Fruit fly (Drosophila melanogaster) whole organism, embryonic: ENCODE results near the gene RfC4.

Experiments used
- ATbp ChIP-seq: fragments of 200-800 bp; sonication (Bioruptor generic); optimal IDR thresholded peaks from 2 replicates; lab custom pipeline; 2017; ENCODE audit warnings: missing biosample characterization, mild to moderate bottlenecking, missing genetic modification characterization, missing genetic modification reagents
- CG10267 ChIP-seq: fragments of 200-800 bp; sonication (Bioruptor generic); optimal IDR thresholded peaks from 2 replicates; lab custom pipeline; 2018; ENCODE audit warnings: missing biosample characterization, mild to moderate bottlenecking, missing genetic modification characterization, moderate library complexity
- CG10321 ChIP-seq: fragments of 200-800 bp; sonication (Bioruptor generic); IDR thresholded peaks from 2 replicates; pipeline ENCODE4 v1.3.6; 2022; ENCODE audit warnings: missing biosample characterization, missing genetic modification characterization
- CG10565 ChIP-seq: fragments of 200-800 bp; sonication (Bioruptor generic); optimal IDR thresholded peaks from 3 replicates; lab custom pipeline; 2016; ENCODE audit warnings: missing biosample characterization, mild to moderate bottlenecking, missing genetic modification characterization
- CG16815 ChIP-seq: fragments of 200-800 bp; sonication (Bioruptor generic); optimal IDR thresholded peaks from 3 replicates; lab custom pipeline; 2017; ENCODE audit warnings: missing biosample characterization, mild to moderate bottlenecking, missing genetic modification characterization
- CG1832 ChIP-seq: fragments of 200-800 bp; sonication (Bioruptor generic); optimal IDR thresholded peaks from 2 replicates; lab custom pipeline; 2017; ENCODE audit warnings: missing biosample characterization, mild to moderate bottlenecking, missing genetic modification characterization, inconsistent platforms
- CG2199 ChIP-seq: fragments of 200-800 bp; sonication (Bioruptor generic); IDR thresholded peaks from 3 replicates; pipeline ENCODE4 v1.3.6; 2022; ENCODE audit warnings: missing biosample characterization, missing genetic modification characterization
- CG30020 ChIP-seq: fragments of 200-800 bp; optimal IDR thresholded peaks from 2 replicates; lab custom pipeline; 2019; ENCODE audit warnings: missing biosample characterization, mild to moderate bottlenecking, missing genetic modification characterization, moderate library complexity
- CG32767 ChIP-seq: fragments of 200-800 bp; sonication (Bioruptor generic); IDR thresholded peaks from 2 replicates; pipeline ENCODE4 v1.3.6; 2022; ENCODE audit warnings: missing biosample characterization, missing genetic modification characterization
- CG3847 ChIP-seq: fragments of 200-800 bp; sonication (Bioruptor generic); IDR thresholded peaks from 2 replicates; pipeline ENCODE4 v1.3.6; 2022; ENCODE audit warnings: missing biosample characterization, missing genetic modification characterization
- CG3995 ChIP-seq: fragments of 200-800 bp; sonication (Bioruptor generic); optimal IDR thresholded peaks from 3 replicates; lab custom pipeline; 2016; ENCODE audit warnings: missing biosample characterization, missing genetic modification characterization
- CG4707 ChIP-seq: fragments of 200-800 bp; sonication (Bioruptor generic); optimal IDR thresholded peaks from 2 replicates; lab custom pipeline; 2018; ENCODE audit warnings: missing biosample characterization, mild to moderate bottlenecking, missing genetic modification characterization, moderate library complexity
- CG7786 ChIP-seq: fragments of 200-800 bp; sonication (Bioruptor generic); optimal IDR thresholded peaks from 2 replicates; lab custom pipeline; 2016; ENCODE audit warnings: missing biosample characterization, missing genetic modification characterization
- CG7839 ChIP-seq: fragments of 200-800 bp; sonication (Bioruptor generic); optimal IDR thresholded peaks from 3 replicates; lab custom pipeline; 2018; ENCODE audit warnings: missing biosample characterization, mild to moderate bottlenecking, missing genetic modification characterization, moderate library complexity
- CkIIα-i1 ChIP-seq: fragments of 200-800 bp; sonication (Bioruptor generic); IDR thresholded peaks from 2 replicates; pipeline ENCODE4 v1.3.6; 2022; ENCODE audit warnings: missing biosample characterization, missing genetic modification characterization
- Doc2 ChIP-seq: fragments of 200-800 bp; sonication (Bioruptor generic); IDR thresholded peaks from 2 replicates; pipeline ENCODE4 v1.3.6; 2022; ENCODE audit warnings: missing biosample characterization, missing genetic modification characterization
- Dp ChIP-seq: fragments of 200-800 bp; sonication (Bioruptor generic); optimal IDR thresholded peaks from 2 replicates; lab custom pipeline; 2018; ENCODE audit warnings: missing biosample characterization, mild to moderate bottlenecking, missing genetic modification characterization, moderate library complexity
- E2f2 ChIP-seq: fragments of 200-800 bp; sonication (Bioruptor generic); IDR thresholded peaks from 2 replicates; pipeline ENCODE4 v1.3.6; 2022; ENCODE audit warnings: missing biosample characterization, missing genetic modification characterization
- Hr39 ChIP-seq: fragments of >200 bp; optimal IDR thresholded peaks from 2 replicates; lab custom pipeline; 2017
- Kr ChIP-seq: fragments of 200-800 bp; sonication (Bioruptor generic); optimal IDR thresholded peaks from 2 replicates; lab custom pipeline; 2017; ENCODE audit warnings: missing biosample characterization, mild to moderate bottlenecking, missing genetic modification characterization
- Lpt ChIP-seq: fragments of >200 bp; optimal IDR thresholded peaks from 2 replicates; lab custom pipeline; 2018; ENCODE audit warnings: missing biosample characterization, missing genetic modification characterization
- MTF-1 ChIP-seq: fragments of 200-800 bp; sonication (Bioruptor generic); optimal IDR thresholded peaks from 2 replicates; lab custom pipeline; 2018; ENCODE audit warnings: missing biosample characterization, mild to moderate bottlenecking, missing genetic modification characterization, borderline replicate concordance
- Meics ChIP-seq: fragments of 200-800 bp; sonication (Bioruptor generic); optimal IDR thresholded peaks from 2 replicates; lab custom pipeline; 2017; ENCODE audit warnings: missing biosample characterization, mild to moderate bottlenecking, missing genetic modification characterization
- NfI ChIP-seq: fragments of 200-800 bp; sonication (Bioruptor generic); optimal IDR thresholded peaks from 3 replicates; lab custom pipeline; 2018; ENCODE audit warnings: missing biosample characterization, mild to moderate bottlenecking, missing genetic modification characterization, moderate library complexity
- Oaz ChIP-seq: fragments of 200-800 bp; sonication (Bioruptor generic); IDR thresholded peaks from 2 replicates; pipeline ENCODE4 v1.3.6; 2022; ENCODE audit warnings: missing biosample characterization, missing genetic modification characterization
- Sox102F ChIP-seq: fragments of 200-800 bp; sonication (Bioruptor generic); optimal IDR thresholded peaks from 2 replicates; lab custom pipeline; 2018; ENCODE audit warnings: missing biosample characterization, mild to moderate bottlenecking, missing genetic modification characterization, moderate library complexity
- Sry-δ ChIP-seq: fragments of 200-800 bp; sonication (Bioruptor generic); optimal IDR thresholded peaks from 2 replicates; lab custom pipeline; 2016; ENCODE audit warnings: missing biosample characterization, missing genetic modification characterization
- Stat92E ChIP-seq, 3 experiments: fragments of >200 bp in 2 of 3; fragments of 200-800 bp in 1 of 3; sonication (Bioruptor generic) in 1 of 3; optimal IDR thresholded peaks; 2 replicates each; lab custom pipeline; 2017 to 2019; ENCODE audit warnings: missing biosample characterization in 3 of 3, missing genetic modification characterization in 3 of 3, mild to moderate bottlenecking in 1 of 3, moderate library complexity in 1 of 3
- aop ChIP-seq: fragments of 200-800 bp; sonication (Bioruptor generic); IDR thresholded peaks from 2 replicates; pipeline ENCODE4 v1.3.6; 2022; ENCODE audit warnings: missing biosample characterization, missing genetic modification characterization
- ap ChIP-seq: fragments of 200-800 bp; sonication (Bioruptor generic); IDR thresholded peaks from 2 replicates; pipeline ENCODE4 v1.3.6; 2022; ENCODE audit warnings: missing biosample characterization, missing genetic modification characterization
- ash1 ChIP-seq: fragments of 200-800 bp; sonication (Bioruptor generic); optimal IDR thresholded peaks from 2 replicates; lab custom pipeline; 2018; ENCODE audit warnings: missing biosample characterization, mild to moderate bottlenecking, missing genetic modification characterization
- btn ChIP-seq: fragments of 200-800 bp; sonication (Bioruptor generic); optimal IDR thresholded peaks from 2 replicates; lab custom pipeline; 2016; ENCODE audit warnings: missing biosample characterization, missing genetic modification characterization
- cwo ChIP-seq: fragments of 200-800 bp; sonication (Bioruptor generic); optimal IDR thresholded peaks from 3 replicates; lab custom pipeline; 2017; ENCODE audit warnings: missing biosample characterization, missing genetic modification characterization, mild to moderate bottlenecking, moderate library complexity, missing genetic modification reagents
- esg ChIP-seq: fragments of 200-800 bp; sonication (Bioruptor generic); conservative IDR thresholded peaks from 2 replicates; pipeline ENCODE4 v1.3.6; 2022; ENCODE audit warnings: missing biosample characterization, missing genetic modification characterization
- eyg ChIP-seq: fragments of 200-800 bp; sonication (Bioruptor generic); optimal IDR thresholded peaks from 3 replicates; lab custom pipeline; 2016; ENCODE audit warnings: missing biosample characterization, missing genetic modification characterization
- fd96Cb ChIP-seq: fragments of 200-800 bp; sonication (Bioruptor generic); optimal IDR thresholded peaks from 2 replicates; lab custom pipeline; 2018; ENCODE audit warnings: missing biosample characterization, mild to moderate bottlenecking, missing genetic modification characterization, moderate library complexity
- gem ChIP-seq: fragments of 200-800 bp; sonication (Bioruptor generic); optimal IDR thresholded peaks from 2 replicates; lab custom pipeline; 2019; ENCODE audit warnings: missing biosample characterization, mild to moderate bottlenecking, missing genetic modification characterization, moderate library complexity
- hb ChIP-seq: fragments of 200-800 bp; sonication (Bioruptor generic); IDR thresholded peaks from 3 replicates; pipeline ENCODE4 v1.3.6; 2022; ENCODE audit warnings: missing biosample characterization, missing genetic modification characterization; ENCODE audit not compliant: partially characterized antibody
- ind ChIP-seq: fragments of 200-800 bp; sonication (Bioruptor generic); optimal IDR thresholded peaks from 3 replicates; lab custom pipeline; 2016; ENCODE audit warnings: missing biosample characterization, missing genetic modification characterization
- insv ChIP-seq, 2 experiments: fragments of 200-800 bp; sonication (Bioruptor generic); optimal IDR thresholded peaks; 3 replicates each; lab custom pipeline; 2016 to 2018; ENCODE audit warnings: missing biosample characterization in 2 of 2, missing genetic modification characterization in 2 of 2
- kay ChIP-seq: fragments of 200-800 bp; sonication (Bioruptor generic); optimal IDR thresholded peaks from 2 replicates; lab custom pipeline; 2016; ENCODE audit warnings: missing biosample characterization, missing genetic modification characterization
- lbe ChIP-seq: fragments of 200-800 bp; sonication (Bioruptor generic); optimal IDR thresholded peaks from 2 replicates; lab custom pipeline; 2016; ENCODE audit warnings: missing biosample characterization, mild to moderate bottlenecking, missing genetic modification characterization
- phol ChIP-seq: fragments of 200-800 bp; sonication (Bioruptor generic); optimal IDR thresholded peaks from 3 replicates; lab custom pipeline; 2018; ENCODE audit warnings: missing biosample characterization, mild to moderate bottlenecking, missing genetic modification characterization, moderate library complexity
- scrt ChIP-seq: fragments of 200-800 bp; sonication (Bioruptor generic); optimal IDR thresholded peaks from 2 replicates; lab custom pipeline; 2018; ENCODE audit warnings: missing biosample characterization, mild to moderate bottlenecking, missing genetic modification characterization, moderate library complexity
- seq ChIP-seq: fragments of 200-800 bp; sonication (Bioruptor generic); IDR thresholded peaks from 2 replicates; pipeline ENCODE4 v1.3.6; 2022; ENCODE audit warnings: missing biosample characterization, missing genetic modification characterization
- unpg ChIP-seq: fragments of 200-800 bp; sonication (Bioruptor generic); optimal IDR thresholded peaks from 3 replicates; lab custom pipeline; 2018; ENCODE audit warnings: missing biosample characterization, mild to moderate bottlenecking, missing genetic modification characterization, moderate library complexity
- vnd ChIP-seq: fragments of 200-800 bp; sonication (Bioruptor generic); IDR thresholded peaks from 3 replicates; pipeline ENCODE4 v1.3.6; 2022; ENCODE audit warnings: missing biosample characterization, missing genetic modification characterization; ENCODE audit not compliant: partially characterized antibody
- yki ChIP-seq: fragments of >200 bp; optimal IDR thresholded peaks from 3 replicates; lab custom pipeline; 2018
- zen ChIP-seq: fragments of 200-800 bp; sonication (Bioruptor generic); optimal IDR thresholded peaks from 3 replicates; lab custom pipeline; 2018; ENCODE audit warnings: missing biosample characterization, mild to moderate bottlenecking, missing genetic modification characterization, moderate library complexity
- zen2 ChIP-seq: fragments of 200-800 bp; sonication (Bioruptor generic); IDR thresholded peaks from 3 replicates; pipeline ENCODE4 v1.3.6; 2022; ENCODE audit warnings: missing biosample characterization, missing genetic modification characterization; ENCODE audit not compliant: partially characterized antibody

The RfC4 gene

dm6 chr3L:4102496-4103257 lies 33.2 kb downstream of the RfC4 start, which contains the start of gene CG14995 (continued):
- TF ChIP-seq scrt (GFP tag; lab: Kevin White, UChicago), result peak; percentile 52
- TF ChIP-seq CkIIα-i1, result no peak
- TF ChIP-seq CG3995 (GFP tag; lab: Kevin White, UChicago), result no peak
- TF ChIP-seq CG7839 (tag; lab: Kevin White, UChicago), result peak; percentile 4
- no peak for TF ChIP-seq Stat92E (GFP tag; optimal IDR thresholded peaks at IDR 0.05; lab: Kevin White, UChicago)
- TF ChIP-seq Kr (GFP tag; lab: Kevin White, UChicago), result no peak
- TF ChIP-seq yki, result no peak
- peak; percentile 63; the same call in 2 of the 3 replicates for TF ChIP-seq vnd (GFP tag; lab: Robert Waterston, UW)
- TF ChIP-seq kay (GFP tag; lab: Kevin White, UChicago), result no peak
- TF ChIP-seq hb (GFP tag; lab: Robert Waterston, UW), result peak; percentile 25; the same call in 2 of the 3 replicates
- no peak for TF ChIP-seq seq
- no peak; the same call in 1 of the 3 replicates for TF ChIP-seq zen2 (GFP tag; lab: Robert Waterston, UW)
- TF ChIP-seq btn, result no peak
- peak; percentile 20 for TF ChIP-seq Meics (GFP tag; lab: Kevin White, UChicago)
- TF ChIP-seq CG10565, result no peak
- TF ChIP-seq Lpt (GFP tag; lab: Kevin White, UChicago), result no peak
- no peak for TF ChIP-seq Doc2 (GFP tag; lab: Robert Waterston, UW)
- no peak for TF ChIP-seq NfI (GFP tag; lab: Kevin White, UChicago)
- TF ChIP-seq gem, result no peak
- TF ChIP-seq CG10267 (tag; lab: Kevin White, UChicago), result peak; percentile 5
- peak; percentile 1 for TF ChIP-seq zen (tag; lab: Kevin White, UChicago)
- TF ChIP-seq aop (GFP tag; lab: Robert Waterston, UW), result no peak
- peak; percentile 0 for TF ChIP-seq cwo
- TF ChIP-seq Oaz (GFP tag; lab: Robert Waterston, UW), result no peak
- no peak for TF ChIP-seq ash1 (GFP tag; lab: Kevin White, UChicago)
- TF ChIP-seq E2f2 (GFP tag; lab: Robert Waterston, UW), result peak; percentile 81
- TF ChIP-seq Hr39, result no peak
- no peak for TF ChIP-seq ind (GFP tag; lab: Kevin White, UChicago)
- TF ChIP-seq ap (GFP tag; lab: Robert Waterston, UW), result no peak
- TF ChIP-seq phol (tag; lab: Kevin White, UChicago), result no peak
- no peak for TF ChIP-seq CG16815
- TF ChIP-seq Sox102F (GFP tag; lab: Kevin White, UChicago), result no peak
- TF ChIP-seq unpg (GFP tag; lab: Kevin White, UChicago), result no peak
- TF ChIP-seq CG3847 (GFP tag; lab: Robert Waterston, UW), result no peak
- TF ChIP-seq CG7786 (GFP tag; lab: Kevin White, UChicago), result no peak
- TF ChIP-seq CG1832, result no peak
- TF ChIP-seq lbe (GFP tag; lab: Kevin White, UChicago), result peak; percentile 65
- no peak for TF ChIP-seq fd96Cb (tag; lab: Kevin White, UChicago)
- no peak for TF ChIP-seq eyg (GFP tag; lab: Kevin White, UChicago)
- no peak for TF ChIP-seq MTF-1 (GFP tag; lab: Kevin White, UChicago)
- no peak for TF ChIP-seq insv (GFP tag; optimal IDR thresholded peaks at IDR 0.05; lab: Kevin White, UChicago)
- TF ChIP-seq esg, result no peak
- peak; percentile 91 for TF ChIP-seq Sry-δ (GFP tag; lab: Kevin White, UChicago)
- no peak for TF ChIP-seq CG30020
- peak; percentile 18; the same call in 1 of the 2 replicates for TF ChIP-seq CG32767 (GFP tag; lab: Robert Waterston, UW)
- TF ChIP-seq ATbp (GFP tag; lab: Kevin White, UChicago), result no peak
- TF ChIP-seq Dp, result peak; percentile 72
- no peak for TF ChIP-seq CG4707 (GFP tag; lab: Kevin White, UChicago)
- TF ChIP-seq CG2199, result no peak
- 0 out of 2 replicates have a peak, but pooled peaks have one; percentile 10 for TF ChIP-seq CG10321
